Worm (Caenorhabditis elegans): ENCODE results near the gene R74.8.

- TF ChIP-seq ama-1 (optimal IDR thresholded peaks at IDR 0.05) (no peak), scrt-1 (GFP tag; IDR thresholded peaks at IDR 0.05) (no peak), flt-1 (GFP tag; IDR thresholded peaks at IDR 0.05) (no peak), sea-1 (GFP tag; conservative IDR thresholded peaks at IDR 0.05) (no peak), hmg-4 (GFP tag; optimal IDR thresholded peaks at IDR 0.05) (no peak), ceh-36 (tag; optimal IDR thresholded peaks at IDR 0.05) (no peak), B0310.2 (tag; optimal IDR thresholded peaks at IDR 0.05) (no peak), ets-7 (tag; optimal IDR thresholded peaks at IDR 0.05) (no peak), pes-1 (GFP tag; IDR thresholded peaks at IDR 0.05) (no peak), tra-4 (tag; optimal IDR thresholded peaks at IDR 0.05) (no peak), tbx-37 (GFP tag; conservative IDR thresholded peaks at IDR 0.05) (no peak), ceh-13 (GFP tag; optimal IDR thresholded peaks at IDR 0.05) (no peak), F13C5.2 (tag; optimal IDR thresholded peaks at IDR 0.05) (no peak), hmbx-1 (tag; optimal IDR thresholded peaks at IDR 0.05) (no peak)
Observed at ce11 chrIII:4242225-4242862, 36.3 kb downstream of the R74.8 start, which contains the start of gene F43C1.7.

Measured in whole organism, early embryonic.